Fruit fly (Drosophila melanogaster) whole organism, embryonic: ENCODE measurements around the gene hang.

ENCODE experiments used
- ATbp ChIP-seq: fragments of 200-800 bp; sonication (Bioruptor generic); optimal IDR thresholded peaks from 2 replicates; lab custom pipeline; 2017; ENCODE audit warnings: missing biosample characterization, mild to moderate bottlenecking, missing genetic modification characterization, missing genetic modification reagents
- Ada2b ChIP-seq: fragments of 200-800 bp; sonication (Bioruptor generic); IDR thresholded peaks from 2 replicates; pipeline ENCODE4 v1.3.6; 2022; ENCODE audit warnings: missing biosample characterization, missing genetic modification characterization
- Awh ChIP-seq: fragments of 200-800 bp; sonication (Bioruptor generic); IDR thresholded peaks from 2 replicates; pipeline ENCODE4, ENCODE4 v1.3.6; 2022; ENCODE audit warnings: missing biosample characterization, missing genetic modification characterization
- CG10431 ChIP-seq: fragments of 200-800 bp; sonication (Bioruptor generic); optimal IDR thresholded peaks from 3 replicates; lab custom pipeline; 2018; ENCODE audit warnings: missing biosample characterization, mild to moderate bottlenecking, missing genetic modification characterization
- CG10654 ChIP-seq: fragments of 200-800 bp; sonication (Bioruptor generic); optimal IDR thresholded peaks from 2 replicates; lab custom pipeline; 2016; ENCODE audit warnings: missing biosample characterization, missing genetic modification characterization
- CG11560 ChIP-seq: fragments of 200-800 bp; sonication (Bioruptor generic); IDR thresholded peaks from 3 replicates; pipeline ENCODE4 v1.3.6; 2022; ENCODE audit warnings: missing biosample characterization, missing genetic modification characterization
- CG12391 ChIP-seq: fragments of 200-800 bp; sonication (Bioruptor generic); optimal IDR thresholded peaks from 3 replicates; lab custom pipeline; 2018; ENCODE audit warnings: missing biosample characterization, mild to moderate bottlenecking, missing genetic modification characterization, moderate library complexity
- CG14710 ChIP-seq: fragments of 200-800 bp; sonication (Bioruptor generic); optimal IDR thresholded peaks from 3 replicates; lab custom pipeline; 2019; ENCODE audit warnings: missing biosample characterization, mild to moderate bottlenecking, missing genetic modification characterization, moderate library complexity
- CG15011 ChIP-seq: fragments of 200-800 bp; sonication (Bioruptor generic); optimal IDR thresholded peaks from 3 replicates; lab custom pipeline; 2018; ENCODE audit warnings: missing biosample characterization, mild to moderate bottlenecking, missing genetic modification characterization
- CG1647 ChIP-seq: fragments of 200-800 bp; sonication (Bioruptor generic); optimal IDR thresholded peaks from 3 replicates; lab custom pipeline; 2016; ENCODE audit warnings: missing biosample characterization, missing genetic modification characterization
- CG18764 ChIP-seq: fragments of 200-800 bp; sonication (Bioruptor generic); optimal IDR thresholded peaks from 3 replicates; lab custom pipeline; 2016; ENCODE audit warnings: missing biosample characterization, missing genetic modification characterization
- CG3726 ChIP-seq: fragments of 200-800 bp; sonication (Bioruptor generic); IDR thresholded peaks from 3 replicates; pipeline ENCODE4, ENCODE4 v1.3.6; 2022; ENCODE audit warnings: missing biosample characterization, missing genetic modification characterization
- CG3847 ChIP-seq: fragments of 200-800 bp; sonication (Bioruptor generic); IDR thresholded peaks from 2 replicates; pipeline ENCODE4 v1.3.6; 2022; ENCODE audit warnings: missing biosample characterization, missing genetic modification characterization
- CG4707 ChIP-seq: fragments of 200-800 bp; sonication (Bioruptor generic); optimal IDR thresholded peaks from 2 replicates; lab custom pipeline; 2018; ENCODE audit warnings: missing biosample characterization, mild to moderate bottlenecking, missing genetic modification characterization, moderate library complexity
- CG6254 ChIP-seq: fragments of 200-800 bp; sonication (Bioruptor generic); optimal IDR thresholded peaks from 3 replicates; lab custom pipeline; 2017; ENCODE audit warnings: mild to moderate bottlenecking, missing biosample characterization, missing genetic modification reagents, missing genetic modification characterization
- CG6654 ChIP-seq: fragments of 200-800 bp; sonication (Bioruptor generic); optimal IDR thresholded peaks from 2 replicates; lab custom pipeline; 2017; ENCODE audit warnings: missing biosample characterization, mild to moderate bottlenecking, missing genetic modification characterization
- CG6791 ChIP-seq: fragments of 200-800 bp; sonication (Bioruptor generic); IDR thresholded peaks from 3 replicates; pipeline ENCODE4 v1.3.6; 2022; ENCODE audit warnings: missing biosample characterization, missing genetic modification characterization; ENCODE audit not compliant: partially characterized antibody
- CG6854 ChIP-seq: fragments of 200-800 bp; sonication (Bioruptor generic); optimal IDR thresholded peaks from 3 replicates; lab custom pipeline; 2017; ENCODE audit warnings: missing biosample characterization, mild to moderate bottlenecking, missing genetic modification characterization
- CG8089 ChIP-seq: fragments of 200-800 bp; sonication (Bioruptor generic); optimal IDR thresholded peaks from 3 replicates; lab custom pipeline; 2016; ENCODE audit warnings: missing biosample characterization, missing genetic modification characterization
- D ChIP-seq, 2 experiments: fragments of 200-800 bp in 1 of 2; fragments of >200 bp in 1 of 2; sonication (Bioruptor generic) in 1 of 2; optimal IDR thresholded peaks; 2 replicates in 1 of 2; 3 replicates in 1 of 2; lab custom pipeline; 2017; ENCODE audit warnings: mild to moderate bottlenecking in 1 of 2, missing biosample characterization in 1 of 2, missing genetic modification characterization in 1 of 2, missing genetic modification reagents in 1 of 2
- D19B ChIP-seq: fragments of 200-800 bp; sonication (Bioruptor generic); optimal IDR thresholded peaks from 2 replicates; lab custom pipeline; 2017; ENCODE audit warnings: missing biosample characterization, mild to moderate bottlenecking, missing genetic modification characterization
- Deaf1 ChIP-seq: fragments of 200-800 bp; optimal IDR thresholded peaks from 3 replicates; lab custom pipeline; 2019; ENCODE audit warnings: missing biosample characterization, mild to moderate bottlenecking, missing genetic modification characterization, moderate library complexity
- Dip2 ChIP-seq: fragments of 200-800 bp; sonication (Bioruptor generic); IDR thresholded peaks from 2 replicates; pipeline ENCODE4 v1.3.6; 2022; ENCODE audit warnings: missing biosample characterization, missing genetic modification characterization
- Doc3 ChIP-seq: fragments of 200-800 bp; sonication (Bioruptor generic); IDR thresholded peaks from 3 replicates; pipeline ENCODE4 v1.3.6; 2022; ENCODE audit warnings: missing biosample characterization, missing genetic modification characterization; ENCODE audit not compliant: partially characterized antibody
- Fer3 ChIP-seq: fragments of 200-800 bp; sonication (Bioruptor generic); optimal IDR thresholded peaks from 2 replicates; lab custom pipeline; 2018; ENCODE audit warnings: missing biosample characterization, mild to moderate bottlenecking, missing genetic modification characterization, moderate library complexity
- HLH3B ChIP-seq: fragments of 200-800 bp; sonication (Bioruptor generic); IDR thresholded peaks from 2 replicates; pipeline ENCODE4 v1.3.6; 2022; ENCODE audit warnings: missing biosample characterization, missing genetic modification characterization
- Hand ChIP-seq: fragments of 200-800 bp; sonication (Bioruptor generic); optimal IDR thresholded peaks from 2 replicates; lab custom pipeline; 2017; ENCODE audit warnings: mild to moderate bottlenecking, missing biosample characterization, missing genetic modification reagents, missing genetic modification characterization
- Lhr ChIP-seq: fragments of 200-800 bp; sonication (Bioruptor generic); optimal IDR thresholded peaks from 3 replicates; lab custom pipeline; 2017; ENCODE audit warnings: mild to moderate bottlenecking, missing biosample characterization, missing genetic modification reagents, missing genetic modification characterization
- Optix ChIP-seq: fragments of 200-800 bp; sonication (Bioruptor generic); IDR thresholded peaks from 3 replicates; pipeline ENCODE4 v1.3.6; 2022; ENCODE audit warnings: missing biosample characterization, missing genetic modification characterization
- Ptx1 ChIP-seq: fragments of 200-800 bp; sonication (Bioruptor generic); IDR thresholded peaks from 2 replicates; pipeline ENCODE4 v1.3.6; 2022; ENCODE audit warnings: missing biosample characterization, missing genetic modification characterization
- Sry-β ChIP-seq: fragments of 200-800 bp; sonication (Bioruptor generic); optimal IDR thresholded peaks from 2 replicates; lab custom pipeline; 2018; ENCODE audit warnings: missing biosample characterization, mild to moderate bottlenecking, missing genetic modification characterization, moderate library complexity
- Taf1 ChIP-seq: fragments of 200-800 bp; sonication (Bioruptor generic); IDR thresholded peaks from 2 replicates; pipeline ENCODE4 v1.3.6; 2022; ENCODE audit warnings: missing biosample characterization, missing genetic modification characterization
- Trl ChIP-seq, 3 experiments: fragments of >200 bp in 2 of 3; fragments of 200-800 bp in 1 of 3; sonication (Bioruptor generic) in 1 of 3; optimal IDR thresholded peaks; 2 replicates in 1 of 3; 3 replicates in 2 of 3; lab custom pipeline; 2016 to 2017; ENCODE audit warnings: missing biosample characterization in 1 of 3, missing genetic modification characterization in 1 of 3
- cas ChIP-seq: fragments of 200-800 bp; sonication (Bioruptor generic); IDR thresholded peaks from 2 replicates; pipeline ENCODE4 v1.3.6; 2022; ENCODE audit warnings: missing biosample characterization, missing genetic modification characterization
- cato ChIP-seq: fragments of 200-800 bp; sonication (Bioruptor generic); optimal IDR thresholded peaks from 2 replicates; lab custom pipeline; 2016; ENCODE audit warnings: missing biosample characterization, missing genetic modification characterization, borderline replicate concordance
- caup ChIP-seq: fragments of 200-800 bp; sonication (Bioruptor generic); optimal IDR thresholded peaks from 3 replicates; lab custom pipeline; 2017; ENCODE audit warnings: missing biosample characterization, mild to moderate bottlenecking, missing genetic modification characterization, moderate library complexity; ENCODE audit not compliant: severe bottlenecking
- da ChIP-seq: fragments of 200-800 bp; sonication (Bioruptor generic); optimal IDR thresholded peaks from 2 replicates; lab custom pipeline; 2016; ENCODE audit warnings: missing biosample characterization, missing genetic modification characterization
- dimm ChIP-seq: fragments of 200-800 bp; sonication (Bioruptor generic); IDR thresholded peaks from 2 replicates; pipeline ENCODE4 v1.3.6; 2022; ENCODE audit warnings: missing biosample characterization, missing genetic modification characterization
- esg ChIP-seq: fragments of 200-800 bp; sonication (Bioruptor generic); conservative IDR thresholded peaks from 2 replicates; pipeline ENCODE4 v1.3.6; 2022; ENCODE audit warnings: missing biosample characterization, missing genetic modification characterization
- ewg ChIP-seq: fragments of 200-800 bp; sonication (Bioruptor generic); optimal IDR thresholded peaks from 3 replicates; lab custom pipeline; 2017; ENCODE audit warnings: mild to moderate bottlenecking, missing biosample characterization, missing genetic modification reagents, missing genetic modification characterization
- fd3F ChIP-seq: fragments of 200-800 bp; sonication (Bioruptor generic); optimal IDR thresholded peaks from 2 replicates; lab custom pipeline; 2018; ENCODE audit warnings: missing biosample characterization, mild to moderate bottlenecking, missing genetic modification characterization, moderate library complexity
- inv ChIP-seq: fragments of 200-800 bp; sonication (Bioruptor generic); IDR thresholded peaks from 2 replicates; pipeline ENCODE4 v1.3.6; 2022; ENCODE audit warnings: missing biosample characterization, missing genetic modification characterization; ENCODE audit not compliant: partially characterized antibody
- kni ChIP-seq: fragments of 200-800 bp; sonication (Bioruptor generic); optimal IDR thresholded peaks from 3 replicates; lab custom pipeline; 2017; ENCODE audit warnings: mild to moderate bottlenecking, missing biosample characterization, missing genetic modification reagents, missing genetic modification characterization
- mirr ChIP-seq: fragments of 200-800 bp; sonication (Bioruptor generic); optimal IDR thresholded peaks from 3 replicates; lab custom pipeline; 2018; ENCODE audit warnings: missing biosample characterization, mild to moderate bottlenecking, missing genetic modification characterization
- nau ChIP-seq: fragments of 200-800 bp; sonication (Bioruptor generic); optimal IDR thresholded peaks from 3 replicates; lab custom pipeline; 2017; ENCODE audit warnings: missing biosample characterization, mild to moderate bottlenecking, missing genetic modification characterization, missing genetic modification reagents
- sens-2 ChIP-seq: fragments of 200-800 bp; sonication (Bioruptor generic); IDR thresholded peaks from 2 replicates; pipeline ENCODE4 v1.3.6; 2022; ENCODE audit warnings: missing biosample characterization, missing genetic modification characterization
- shn ChIP-seq: fragments of 200-800 bp; sonication (Bioruptor generic); optimal IDR thresholded peaks from 3 replicates; lab custom pipeline; 2016; ENCODE audit warnings: missing biosample characterization, missing genetic modification characterization
- sim ChIP-seq: fragments of 200-800 bp; sonication (Bioruptor generic); IDR thresholded peaks from 2 replicates; pipeline ENCODE4 v1.3.6; 2022; ENCODE audit warnings: missing biosample characterization, missing genetic modification characterization
- zfh2 ChIP-seq: fragments of 200-800 bp; sonication (Bioruptor generic); optimal IDR thresholded peaks from 2 replicates; lab custom pipeline; 2016; ENCODE audit warnings: missing biosample characterization, missing genetic modification characterization

hang gene

DNA sequence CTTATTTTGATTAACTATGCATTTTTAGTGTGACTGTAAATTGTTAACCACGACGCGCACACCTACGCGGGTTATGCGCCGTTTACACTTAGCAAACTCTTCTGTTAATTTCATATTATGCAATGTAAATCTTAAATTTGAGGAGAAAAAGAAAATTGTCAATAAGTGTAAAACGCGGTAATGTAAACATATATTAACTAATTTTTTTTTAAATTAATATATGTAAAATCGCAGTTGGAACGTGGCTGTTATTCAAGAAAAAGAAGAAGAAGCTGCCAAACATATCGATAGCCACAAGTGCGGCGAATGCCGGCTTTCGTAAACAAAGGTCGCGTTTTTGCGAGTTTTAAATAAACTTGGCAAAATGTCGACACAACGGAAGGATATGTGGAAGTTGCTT lies 31.2 kb upstream of the hang start, which contains the start of the genes TH1 and mei-41 (continued):
- TF ChIP-seq inv (GFP tag; lab: Robert Waterston, UW) (0 out of 2 replicates have a peak, but pooled peaks have one; percentile 22), Ptx1 (GFP tag; lab: Robert Waterston, UW) (peak; percentile 97), D19B (GFP tag; lab: Kevin White, UChicago) (no peak), Ada2b (GFP tag; lab: Robert Waterston, UW) (peak; percentile 93), CG6254 (no peak), nau (GFP tag; lab: Kevin White, UChicago) (no peak), kni (GFP tag; lab: Kevin White, UChicago) (no peak), Sry-β (peak; percentile 56), CG10654 (GFP tag; lab: Kevin White, UChicago) (peak; percentile 85), CG1647 (GFP tag; lab: Kevin White, UChicago) (peak; percentile 23), CG15011 (GFP tag; lab: Kevin White, UChicago) (no peak), Dip2 (GFP tag; lab: Robert Waterston, UW) (0 out of 2 replicates have a peak, but pooled peaks have one; percentile 40), CG6854 (GFP tag; lab: Kevin White, UChicago) (peak; percentile 37), CG11560 (tag; lab: Robert Waterston, UW) (peak; percentile 89), ewg (peak; percentile 82), Lhr (GFP tag; lab: Kevin White, UChicago) (peak; percentile 58), cas (GFP tag; lab: Robert Waterston, UW) (peak; percentile 90), CG6791 (GFP tag; lab: Robert Waterston, UW) (no peak), mirr (GFP tag; lab: Kevin White, UChicago) (no peak), sens-2 (GFP tag; lab: Robert Waterston, UW) (peak; percentile 84), CG18764 (GFP tag; lab: Kevin White, UChicago) (no peak), D (optimal IDR thresholded peaks at IDR 0.05; lab: Kevin White, UChicago) (no peak), D (GFP tag; optimal IDR thresholded peaks at IDR 0.05; lab: Kevin White, UChicago) (peak; percentile 80), dimm (peak; percentile 65; the same call in 1 of the 2 replicates), esg (GFP tag; lab: Robert Waterston, UW) (peak; percentile 95), shn (GFP tag; lab: Kevin White, UChicago) (no peak), Fer3 (tag; lab: Kevin White, UChicago) (peak; percentile 88), CG14710 (tag; lab: Kevin White, UChicago) (peak; percentile 94), Hand (GFP tag; lab: Kevin White, UChicago) (peak; percentile 14), CG10431 (GFP tag; lab: Kevin White, UChicago) (peak; percentile 51), Taf1 (GFP tag; lab: Robert Waterston, UW) (peak; percentile 63; the same call in 1 of the 2 replicates), Doc3 (GFP tag; lab: Robert Waterston, UW) (no peak), Trl (optimal IDR thresholded peaks at IDR 0.05; lab: Kevin White, UChicago) (no peak), Trl (GFP tag; optimal IDR thresholded peaks at IDR 0.05; lab: Kevin White, UChicago) (peak; percentile 43), CG8089 (GFP tag; lab: Kevin White, UChicago) (peak; percentile 39), ATbp (GFP tag; lab: Kevin White, UChicago) (peak; percentile 72), CG3726 (GFP tag; lab: Robert Waterston, UW) (peak; percentile 92; the same call in 1 of the 3 replicates), caup (GFP tag; lab: Kevin White, UChicago) (no peak), cato (peak; percentile 74), zfh2 (GFP tag; lab: Kevin White, UChicago) (peak; percentile 60), sim (GFP tag; lab: Robert Waterston, UW) (peak; percentile 88), Deaf1 (tag; lab: Kevin White, UChicago) (no peak), da (no peak), CG6654 (GFP tag; lab: Kevin White, UChicago) (peak; percentile 59), CG12391 (peak; percentile 92), CG4707 (GFP tag; lab: Kevin White, UChicago) (peak; percentile 5), fd3F (GFP tag; lab: Kevin White, UChicago) (peak; percentile 87), Optix (GFP tag; lab: Robert Waterston, UW) (peak; percentile 90), Awh (GFP tag; lab: Robert Waterston, UW) (peak; percentile 96), HLH3B (GFP tag; lab: Robert Waterston, UW) (peak; percentile 96), CG3847 (GFP tag; lab: Robert Waterston, UW) (peak; percentile 96)
